Fruit fly (Drosophila melanogaster): ENCODE results near the gene CG17801.

The CG17801 gene

DNA sequence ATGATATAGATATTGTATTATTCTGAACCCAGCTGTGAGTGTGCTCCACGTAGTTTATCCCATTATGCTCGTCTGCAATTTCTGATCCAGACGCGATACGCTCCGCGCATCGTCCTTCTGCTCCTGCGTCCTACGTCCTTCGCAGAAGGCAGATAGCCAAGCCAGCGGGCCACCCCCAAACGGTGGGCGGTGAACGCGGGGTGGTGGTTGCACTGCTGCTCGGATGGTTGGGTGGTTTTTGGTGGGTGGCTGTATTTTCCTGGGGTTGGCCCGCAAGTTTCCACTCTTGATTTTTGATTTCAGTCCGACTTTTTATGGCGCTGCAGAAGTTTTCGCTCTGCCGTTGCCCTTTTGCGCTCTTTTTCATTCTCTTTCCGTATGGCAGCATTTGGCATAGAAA, 5.6 kb upstream of the CG17801 start:
- TF ChIP-seq OdsH (GFP tag; optimal IDR thresholded peaks at IDR 0.05) (no peak), CG9705 (GFP tag; optimal IDR thresholded peaks at IDR 0.05) (no peak), Dfd (GFP tag; optimal IDR thresholded peaks at IDR 0.05) (no peak), sv (GFP tag; optimal IDR thresholded peaks at IDR 0.05) (no peak), dsf (GFP tag; optimal IDR thresholded peaks at IDR 0.05; ENCODE audit: borderline replicate concordance) (no peak), foxo (GFP tag; optimal IDR thresholded peaks at IDR 0.05) (no peak), ey (GFP tag; optimal IDR thresholded peaks at IDR 0.05) (no peak), psq (GFP tag; optimal IDR thresholded peaks at IDR 0.05) (no peak), dl (GFP tag; optimal IDR thresholded peaks at IDR 0.05; ENCODE audit: insufficient read depth in 1 of 2, partially characterized antibody in 2 of 2) (no peak), CrebA (GFP tag; optimal IDR thresholded peaks at IDR 0.05; ENCODE audit: borderline replicate concordance) (no peak), Hr83 (GFP tag; optimal IDR thresholded peaks at IDR 0.05; ENCODE audit: poor library complexity, severe bottlenecking) (no peak), CG32264 (GFP tag; optimal IDR thresholded peaks at IDR 0.05) (no peak)

DNA sequence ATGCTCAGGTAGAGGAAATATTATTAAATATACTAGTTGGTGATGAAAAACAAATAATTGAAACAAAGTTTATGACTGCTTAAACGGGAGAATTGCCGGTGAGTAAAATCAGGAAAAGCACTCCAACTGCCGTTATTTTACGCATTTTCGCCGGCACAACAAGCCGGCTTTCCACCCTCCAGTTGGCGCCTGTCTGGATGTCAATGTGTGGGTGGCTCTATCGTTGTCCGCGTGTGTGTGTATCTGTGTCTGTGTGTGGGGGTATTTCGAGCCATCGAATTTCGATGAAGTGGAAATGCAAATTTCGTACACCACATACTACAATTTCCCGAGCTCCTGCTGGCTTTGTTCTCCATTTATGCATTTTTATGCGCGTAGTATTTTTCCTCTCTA, 4.8 kb upstream of the CG17801 start:
- TF ChIP-seq Rel (GFP tag; optimal IDR thresholded peaks at IDR 0.05), result no peak
- TF ChIP-seq Rel (tag; optimal IDR thresholded peaks at IDR 0.05), result no peak
- TF ChIP-seq rgr (GFP tag; optimal IDR thresholded peaks at IDR 0.05), result no peak
- no peak for TF ChIP-seq OdsH (GFP tag; optimal IDR thresholded peaks at IDR 0.05)
- TF ChIP-seq tai (GFP tag; optimal IDR thresholded peaks at IDR 0.05), result no peak
- no peak for TF ChIP-seq psq (GFP tag; optimal IDR thresholded peaks at IDR 0.05)
- no peak for TF ChIP-seq pan (optimal IDR thresholded peaks at IDR 0.05)
- TF ChIP-seq ey (GFP tag; optimal IDR thresholded peaks at IDR 0.05), result no peak
- TF ChIP-seq Hnf4 (GFP tag; optimal IDR thresholded peaks at IDR 0.05), result no peak
- no peak for TF ChIP-seq Mio (GFP tag; optimal IDR thresholded peaks at IDR 0.05)
- TF ChIP-seq Hr78 (GFP tag; optimal IDR thresholded peaks at IDR 0.05), result no peak
- no peak for TF ChIP-seq Dif (GFP tag; optimal IDR thresholded peaks at IDR 0.05; ENCODE audit: partially characterized antibody)
- no peak for TF ChIP-seq Dfd (GFP tag; optimal IDR thresholded peaks at IDR 0.05)
- TF ChIP-seq CrebA (GFP tag; optimal IDR thresholded peaks at IDR 0.05; ENCODE audit: borderline replicate concordance), result no peak
- TF ChIP-seq CG32264 (GFP tag; optimal IDR thresholded peaks at IDR 0.05), result no peak

DNA sequence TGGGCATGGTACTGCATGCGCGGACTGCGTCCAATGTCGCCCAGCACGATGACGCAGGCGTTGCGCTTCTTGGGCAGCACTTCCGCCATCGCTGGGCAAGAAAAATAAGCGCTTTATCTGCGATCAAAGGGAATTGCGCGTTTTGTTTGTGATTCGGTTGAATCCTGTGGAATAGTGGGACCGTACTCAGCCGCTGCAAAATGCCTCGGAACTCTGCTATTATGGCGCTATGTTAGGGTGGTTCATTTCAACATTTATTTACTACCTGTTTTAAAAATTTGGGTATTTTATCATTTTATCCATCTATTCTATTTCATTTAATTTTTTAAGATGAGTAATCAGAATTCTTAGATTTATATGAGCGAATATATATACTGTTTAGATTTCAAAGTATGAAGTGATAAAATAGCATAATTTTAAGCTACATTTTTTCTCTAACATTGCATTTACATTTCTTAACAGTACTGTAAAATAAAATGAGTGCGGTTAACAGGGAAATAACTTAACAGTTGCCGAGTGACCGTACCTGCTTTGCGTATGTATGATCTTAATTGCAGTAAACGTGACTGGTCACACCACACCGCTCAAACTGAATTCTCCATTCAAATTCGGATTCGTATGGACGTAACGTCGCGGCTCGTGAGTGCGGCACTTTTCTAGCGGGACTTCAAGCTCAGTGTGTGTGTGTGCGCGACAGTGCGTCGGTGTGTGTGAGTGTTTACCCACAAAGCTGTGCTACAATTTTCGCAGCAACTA, 4.2 kb upstream of the CG17801 start, which contains the start of the genes Alg1 and tinc:
Gene Alg1, minus strand, starts transcription at position 184 of the 756 bp plus-strand sequence.
Gene tinc, plus strand, starts transcription at position 591 of the 756 bp plus-strand sequence.
- TF ChIP-seq Jra (GFP tag; optimal IDR thresholded peaks at IDR 0.05), result peak; percentile 37
- peak; percentile 64 for TF ChIP-seq OdsH (GFP tag; optimal IDR thresholded peaks at IDR 0.05)
- peak; percentile 82 for TF ChIP-seq HLH106 (tag; optimal IDR thresholded peaks at IDR 0.05)
- peak; percentile 41 for TF ChIP-seq Myc (optimal IDR thresholded peaks at IDR 0.05)
- peak; percentile 48 for TF ChIP-seq psq (GFP tag; optimal IDR thresholded peaks at IDR 0.05)
- peak; percentile 58 for TF ChIP-seq sv (GFP tag; optimal IDR thresholded peaks at IDR 0.05)
- TF ChIP-seq rgr (GFP tag; optimal IDR thresholded peaks at IDR 0.05), result peak; percentile 60
- peak; percentile 13 for TF ChIP-seq fru (GFP tag; optimal IDR thresholded peaks at IDR 0.05)
- no peak for TF ChIP-seq Rel (GFP tag; optimal IDR thresholded peaks at IDR 0.05)
- peak; percentile 37 for TF ChIP-seq Rel (tag; optimal IDR thresholded peaks at IDR 0.05)
- no peak for TF ChIP-seq dmrt93B (GFP tag; optimal IDR thresholded peaks at IDR 0.05)
- peak; percentile 74 for TF ChIP-seq Sp1 (GFP tag; optimal IDR thresholded peaks at IDR 0.05)
- TF ChIP-seq h (GFP tag; optimal IDR thresholded peaks at IDR 0.05), result no peak
- no peak for TF ChIP-seq pan (optimal IDR thresholded peaks at IDR 0.05)
- TF ChIP-seq foxo (GFP tag; optimal IDR thresholded peaks at IDR 0.05), result peak in 1 of 2 experiments; percentile 78
- peak; percentile 19 for TF ChIP-seq CG9705 (GFP tag; optimal IDR thresholded peaks at IDR 0.05)
- no peak for TF ChIP-seq CrebA (GFP tag; optimal IDR thresholded peaks at IDR 0.05; ENCODE audit: borderline replicate concordance)
- TF ChIP-seq dsf (GFP tag; optimal IDR thresholded peaks at IDR 0.05; ENCODE audit: borderline replicate concordance), result peak; percentile 21
- TF ChIP-seq Dif (GFP tag; optimal IDR thresholded peaks at IDR 0.05; ENCODE audit: partially characterized antibody), result no peak
- peak; percentile 53 for TF ChIP-seq ey (GFP tag; optimal IDR thresholded peaks at IDR 0.05)

DNA sequence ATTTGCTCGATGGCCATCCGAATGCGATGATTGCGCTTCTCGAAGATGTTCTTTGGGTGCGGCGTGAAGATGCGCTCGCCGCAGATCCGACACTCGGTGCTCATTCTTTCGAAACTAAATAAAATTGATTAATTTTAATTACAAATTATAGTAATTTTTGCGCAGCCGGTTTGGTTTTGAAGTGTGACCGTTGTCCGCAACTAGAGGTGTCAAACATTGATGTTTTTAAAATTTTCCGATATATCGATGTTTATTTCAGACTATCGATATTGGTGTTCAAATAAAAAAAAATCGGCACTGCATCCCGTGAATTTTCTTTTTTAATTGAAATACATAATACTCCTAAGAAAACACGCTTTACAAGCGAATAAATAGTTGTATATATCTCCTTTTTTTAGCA, 2.1 kb upstream of the CG17801 start, which contains the start of gene Odj:
Gene Odj, minus strand, starts transcription at position 209 of the 400 bp plus-strand sequence.
- TF ChIP-seq woc (GFP tag; optimal IDR thresholded peaks at IDR 0.05) (no peak), CrebA (GFP tag; optimal IDR thresholded peaks at IDR 0.05; ENCODE audit: borderline replicate concordance) (no peak), Hr83 (GFP tag; optimal IDR thresholded peaks at IDR 0.05; ENCODE audit: poor library complexity, severe bottlenecking) (peak; percentile 72)

DNA sequence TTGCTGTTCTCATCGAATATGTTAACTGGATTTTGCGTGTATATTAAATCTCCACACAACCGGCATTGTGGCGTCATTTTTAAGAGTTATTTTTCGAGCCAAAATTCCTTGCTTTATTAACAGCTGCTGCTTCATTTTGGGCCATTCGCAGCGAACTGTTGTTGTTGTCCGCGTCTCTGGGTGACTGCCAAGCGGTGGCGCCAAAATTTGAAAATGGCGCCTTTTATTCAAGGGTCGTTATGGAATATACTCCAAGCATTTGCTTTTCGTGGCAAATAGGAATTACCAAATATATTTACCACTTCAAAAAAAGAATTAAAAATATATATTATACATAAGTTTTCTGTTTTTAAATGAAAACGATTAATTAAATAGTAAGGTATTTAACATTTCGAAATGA, 1.8 kb downstream of the CG17801 start, which contains the start of gene Nnk:
Gene Nnk, minus strand, starts transcription at position 158 of the 400 bp plus-strand sequence.
- TF ChIP-seq ey (GFP tag; optimal IDR thresholded peaks at IDR 0.05), result no peak
- TF ChIP-seq h (GFP tag; optimal IDR thresholded peaks at IDR 0.05), result no peak
- TF ChIP-seq pan (optimal IDR thresholded peaks at IDR 0.05), result no peak
- TF ChIP-seq Rel (GFP tag; optimal IDR thresholded peaks at IDR 0.05), result no peak
- TF ChIP-seq Rel (tag; optimal IDR thresholded peaks at IDR 0.05), result no peak
- TF ChIP-seq Jra (GFP tag; optimal IDR thresholded peaks at IDR 0.05), result no peak
- TF ChIP-seq Hnf4 (GFP tag; optimal IDR thresholded peaks at IDR 0.05), result no peak
- TF ChIP-seq sv (GFP tag; optimal IDR thresholded peaks at IDR 0.05), result no peak
- TF ChIP-seq Myc (optimal IDR thresholded peaks at IDR 0.05), result peak; percentile 34
